Worm (Caenorhabditis elegans) whole organism, L3 larva: ENCODE results near the gene M153.3.
A peak's percentile ranks its signal among the peaks of the same experiment; 100 is the strongest.

Source experiments
- aly-2 ChIP-seq: fragments of 150-350 bp; optimal IDR thresholded peaks from 2 replicates; lab custom pipeline; 2014; ENCODE audit warnings: missing biosample characterization, missing genetic modification characterization
- ama-1 ChIP-seq: fragments of 150-350 bp; optimal IDR thresholded peaks from 2 replicates; lab custom pipeline; 2018
- ceh-28 ChIP-seq: fragments of 150-350 bp; optimal IDR thresholded peaks from 2 replicates; lab custom pipeline; 2014; ENCODE audit warnings: missing biosample characterization, missing genetic modification reagents, missing genetic modification characterization
- ceh-82 ChIP-seq: fragments of 150-350 bp; optimal IDR thresholded peaks from 2 replicates; lab custom pipeline; 2014; ENCODE audit warnings: missing biosample characterization, missing genetic modification characterization
- ceh-9 ChIP-seq: sonication (generic microtip); optimal IDR thresholded peaks from 2 replicates; lab custom pipeline; 2018; ENCODE audit warnings: missing biosample characterization, missing genetic modification characterization
- egl-27 ChIP-seq: sonication (generic microtip); optimal IDR thresholded peaks from 4 replicates; lab custom pipeline; 2017; ENCODE audit warnings: missing biosample characterization, missing genetic modification reagents, missing genetic modification characterization
- egl-5 ChIP-seq: fragments of 150-350 bp; optimal IDR thresholded peaks from 2 replicates; lab custom pipeline; 2017; ENCODE audit warnings: missing biosample characterization, missing genetic modification reagents, missing genetic modification characterization, inconsistent platforms
- elt-1 ChIP-seq: fragments of 150-350 bp; optimal IDR thresholded peaks from 2 replicates; lab custom pipeline; 2014; ENCODE audit warnings: missing biosample characterization, missing genetic modification characterization
- elt-2 ChIP-seq: sonication (generic microtip); optimal IDR thresholded peaks from 2 replicates; lab custom pipeline; 2016; ENCODE audit warnings: missing genetic modification reagents, mild to moderate bottlenecking, missing genetic modification characterization, missing compliant biosample characterization
- fkh-10 ChIP-seq: sonication (generic microtip); optimal IDR thresholded peaks from 2 replicates; lab custom pipeline; 2017; ENCODE audit warnings: missing biosample characterization, missing genetic modification reagents, missing genetic modification characterization
- hmg-11 ChIP-seq: sonication (generic microtip); optimal IDR thresholded peaks from 2 replicates; lab custom pipeline; 2016; ENCODE audit warnings: missing genetic modification characterization, missing compliant biosample characterization
- jun-1 ChIP-seq: fragments of 150-350 bp; optimal IDR thresholded peaks from 2 replicates; lab custom pipeline; 2014; ENCODE audit warnings: missing biosample characterization, missing genetic modification reagents, missing genetic modification characterization
- lin-15B ChIP-seq: fragments of 150-350 bp; optimal IDR thresholded peaks from 2 replicates; lab custom pipeline; 2014; ENCODE audit warnings: missing biosample characterization, missing genetic modification characterization
- lin-39 ChIP-seq: fragments of 150-350 bp; optimal IDR thresholded peaks from 2 replicates; lab custom pipeline; 2018; ENCODE audit warnings: missing biosample characterization, missing genetic modification reagents, missing genetic modification characterization
- lsy-12 ChIP-seq: sonication (generic microtip); optimal IDR thresholded peaks from 2 replicates; lab custom pipeline; 2016; ENCODE audit warnings: mild to moderate bottlenecking, missing genetic modification characterization, missing compliant biosample characterization
- mdl-1 ChIP-seq: fragments of 150-350 bp; optimal IDR thresholded peaks from 2 replicates; lab custom pipeline; 2014; ENCODE audit warnings: missing biosample characterization, missing genetic modification characterization
- mml-1 ChIP-seq: fragments of 150-350 bp; sonication (generic microtip); optimal IDR thresholded peaks from 3 replicates; lab custom pipeline; 2014; ENCODE audit warnings: missing biosample characterization, missing genetic modification characterization
- nfya-1 ChIP-seq: sonication (generic microtip); optimal IDR thresholded peaks from 2 replicates; lab custom pipeline; 2017; ENCODE audit warnings: missing genetic modification characterization, mild to moderate bottlenecking, missing compliant biosample characterization, antibody characterized with exemption, moderate library complexity; ENCODE audit not compliant: insufficient read depth
- nhr-11 ChIP-seq: fragments of 150-350 bp; optimal IDR thresholded peaks from 2 replicates; lab custom pipeline; 2014; ENCODE audit warnings: missing biosample characterization, missing genetic modification characterization
- nhr-23 ChIP-seq: fragments of 150-350 bp; optimal IDR thresholded peaks from 2 replicates; lab custom pipeline; 2014; ENCODE audit warnings: missing biosample characterization, missing genetic modification reagents, missing genetic modification characterization
- nhr-237 ChIP-seq: fragments of 150-350 bp; optimal IDR thresholded peaks from 2 replicates; lab custom pipeline; 2014; ENCODE audit warnings: missing biosample characterization, missing genetic modification characterization
- nhr-25 ChIP-seq: sonication (generic microtip); optimal IDR thresholded peaks from 2 replicates; lab custom pipeline; 2017; ENCODE audit warnings: missing biosample characterization, missing genetic modification characterization
- nhr-43 ChIP-seq: sonication (generic microtip); optimal IDR thresholded peaks from 2 replicates; lab custom pipeline; 2016; ENCODE audit warnings: mild to moderate bottlenecking, missing genetic modification characterization, missing compliant biosample characterization; ENCODE audit not compliant: poor library complexity, severe bottlenecking
- nhr-67 ChIP-seq: fragments of 150-350 bp; optimal IDR thresholded peaks from 2 replicates; lab custom pipeline; 2014; ENCODE audit warnings: missing biosample characterization, missing genetic modification characterization
- nhr-77 ChIP-seq: fragments of 150-350 bp; optimal IDR thresholded peaks from 2 replicates; lab custom pipeline; 2014; ENCODE audit warnings: missing biosample characterization, missing genetic modification characterization
- pha-4 ChIP-seq: fragments of 150-350 bp; optimal IDR thresholded peaks from 2 replicates; lab custom pipeline; 2014; ENCODE audit warnings: missing biosample characterization, missing genetic modification reagents, missing genetic modification characterization
- pqm-1 ChIP-seq: fragments of 150-350 bp; optimal IDR thresholded peaks from 2 replicates; lab custom pipeline; 2017; ENCODE audit warnings: missing biosample characterization, missing genetic modification characterization, inconsistent platforms
- sea-2 ChIP-seq: fragments of 150-350 bp; sonication (generic microtip); optimal IDR thresholded peaks from 4 replicates; lab custom pipeline; 2014; ENCODE audit warnings: missing biosample characterization, missing genetic modification reagents, missing genetic modification characterization
- skn-1 ChIP-seq: fragments of 150-350 bp; optimal IDR thresholded peaks from 2 replicates; lab custom pipeline; 2014; ENCODE audit warnings: missing biosample characterization, missing genetic modification characterization
- snpc-4 ChIP-seq: fragments of 150-350 bp; optimal IDR thresholded peaks from 2 replicates; lab custom pipeline; 2014; ENCODE audit warnings: missing biosample characterization, missing genetic modification characterization
- tbx-2 ChIP-seq: sonication (generic microtip); optimal IDR thresholded peaks from 2 replicates; lab custom pipeline; 2016; ENCODE audit warnings: mild to moderate bottlenecking, missing genetic modification characterization, missing compliant biosample characterization
- unc-62 ChIP-seq: fragments of 150-350 bp; sonication (generic microtip); optimal IDR thresholded peaks from 4 replicates; lab custom pipeline; 2014; ENCODE audit warnings: missing biosample characterization, missing genetic modification reagents, missing genetic modification characterization
- ztf-4 ChIP-seq: fragments of 150-350 bp; optimal IDR thresholded peaks from 2 replicates; lab custom pipeline; 2014; ENCODE audit warnings: missing biosample characterization, missing genetic modification characterization

The M153.3 gene

ce11 chrX:12171631-12172348, 29.1 kb downstream of the M153.3 start, which contains the start of gene F57G12.1:
F57G12.1 (minus strand) TSS chrX:12171681.
- peak; percentile 5 for TF ChIP-seq tbx-2 (tag; lab: Kevin White, UChicago)
- peak; percentile 90 for TF ChIP-seq nfya-1 (tag; lab: Kevin White, UChicago)
- no peak for TF ChIP-seq snpc-4 (tag; lab: Kevin White, UChicago)
- peak; percentile 48 for TF ChIP-seq egl-5 (tag; lab: Kevin White, UChicago)
- peak; percentile 7 for TF ChIP-seq lin-15B (tag; lab: Kevin White, UChicago)
- TF ChIP-seq nhr-237 = no peak
- peak; percentile 55 for TF ChIP-seq unc-62 (GFP tag; lab: Kevin White, UChicago)
- peak; percentile 41 for TF ChIP-seq egl-27 (tag; lab: Kevin White, UChicago)
- TF ChIP-seq ceh-82 (tag; lab: Kevin White, UChicago) = no peak
- TF ChIP-seq elt-1 = peak; percentile 71
- peak; percentile 88 for TF ChIP-seq nhr-25
- peak; percentile 37 for TF ChIP-seq nhr-43
- TF ChIP-seq ceh-28 (tag; lab: Kevin White, UChicago) = peak; percentile 39
- TF ChIP-seq hmg-11 = peak; percentile 93
- no peak for TF ChIP-seq mml-1
- peak; percentile 51 for TF ChIP-seq mdl-1
- no peak for TF ChIP-seq sea-2 (GFP tag; lab: Kevin White, UChicago)
- peak; percentile 97 for TF ChIP-seq lin-39 (tag; lab: Kevin White, UChicago)
- TF ChIP-seq ceh-9 (tag; lab: Kevin White, UChicago) = no peak
- peak; percentile 36 for TF ChIP-seq jun-1 (tag; lab: Kevin White, UChicago)
- peak; percentile 56 for TF ChIP-seq fkh-10 (GFP tag; lab: Kevin White, UChicago)
- TF ChIP-seq nhr-23 = peak; percentile 76
- TF ChIP-seq pha-4 (tag; lab: Kevin White, UChicago) = peak; percentile 85
- TF ChIP-seq nhr-77 (tag; lab: Kevin White, UChicago) = no peak
- TF ChIP-seq elt-2 (tag; lab: Kevin White, UChicago) = peak; percentile 57
- TF ChIP-seq nhr-11 (tag; lab: Kevin White, UChicago) = peak; percentile 56
- peak; percentile 41 for TF ChIP-seq pqm-1 (tag; lab: Kevin White, UChicago)
- peak; percentile 58 for TF ChIP-seq skn-1 (tag; lab: Kevin White, UChicago)
- TF ChIP-seq aly-2 = no peak
- TF ChIP-seq ama-1 = peak; percentile 81
- TF ChIP-seq lsy-12 (tag; lab: Kevin White, UChicago) = peak; percentile 9

- TF ChIP-seq nhr-23 (no peak), mdl-1 (no peak), elt-1 (peak; percentile 90), pqm-1 (tag; lab: Kevin White, UChicago) (peak; percentile 70), ama-1 (no peak), pha-4 (tag; lab: Kevin White, UChicago) (peak; percentile 9), nhr-25 (peak; percentile 55), jun-1 (tag; lab: Kevin White, UChicago) (peak; percentile 46), elt-2 (tag; lab: Kevin White, UChicago) (peak; percentile 94)
These were observed 29.9 kb downstream of the M153.3 start for ce11 chrX:12172482-12173134.

- peak; percentile 40 for TF ChIP-seq elt-2 (tag; lab: Kevin White, UChicago)
- TF ChIP-seq pqm-1 (tag; lab: Kevin White, UChicago) = peak; percentile 35
- no peak for TF ChIP-seq ztf-4
- TF ChIP-seq snpc-4 (tag; lab: Kevin White, UChicago) = no peak
- TF ChIP-seq, all 47 proteins: peak for 2
These were observed 31.3 kb downstream of the M153.3 start for ce11 chrX:12173989-12174388.

- TF ChIP-seq pqm-1 (tag; lab: Kevin White, UChicago) (peak; percentile 41), tbx-2 (tag; lab: Kevin White, UChicago) (no peak), ceh-82 (tag; lab: Kevin White, UChicago) (no peak), elt-2 (tag; lab: Kevin White, UChicago) (peak; percentile 39), nhr-67 (tag; lab: Kevin White, UChicago) (no peak), pha-4 (tag; lab: Kevin White, UChicago) (peak; percentile 13), nfya-1 (tag; lab: Kevin White, UChicago) (peak; percentile 11), jun-1 (tag; lab: Kevin White, UChicago) (no peak), nhr-237 (no peak), unc-62 (GFP tag; lab: Kevin White, UChicago) (no peak), hmg-11 (peak; percentile 5)
These were observed 32.2 kb downstream of the M153.3 start for ce11 chrX:12174686-12175404.
